Fruit fly (Drosophila melanogaster) whole organism, prepupa: Measurements from ENCODE around the gene CG13699.

Source experiments
- CG10669 ChIP-seq: fragments of 200-800 bp; sonication (Bioruptor generic); optimal IDR thresholded peaks from 3 replicates; lab custom pipeline; 2018; ENCODE audit warnings: missing biosample characterization, mild to moderate bottlenecking, missing genetic modification characterization, moderate library complexity
- CG11902 ChIP-seq: fragments of 200-800 bp; sonication (Bioruptor generic); optimal IDR thresholded peaks from 3 replicates; lab custom pipeline; 2016; ENCODE audit warnings: missing biosample characterization, missing genetic modification characterization
- CG15336 ChIP-seq: fragments of 200-800 bp; sonication (Bioruptor generic); IDR thresholded peaks from 2 replicates; pipeline ENCODE4 v1.3.6; 2022; ENCODE audit warnings: missing biosample characterization, missing genetic modification characterization
- CG1621 ChIP-seq: fragments of 200-800 bp; sonication (Bioruptor generic); optimal IDR thresholded peaks from 3 replicates; lab custom pipeline; 2018; ENCODE audit warnings: missing biosample characterization, mild to moderate bottlenecking, missing genetic modification characterization
- CG16779 ChIP-seq: fragments of 200-800 bp; sonication (Bioruptor generic); optimal IDR thresholded peaks from 3 replicates; lab custom pipeline; 2017; ENCODE audit warnings: missing biosample characterization, mild to moderate bottlenecking, missing genetic modification characterization
- CG3032 ChIP-seq: fragments of 200-800 bp; optimal IDR thresholded peaks from 2 replicates; lab custom pipeline; 2019; ENCODE audit warnings: missing biosample characterization, mild to moderate bottlenecking, missing genetic modification characterization, moderate library complexity
- CG31627 ChIP-seq: fragments of 200-800 bp; sonication (Bioruptor generic); optimal IDR thresholded peaks from 3 replicates; lab custom pipeline; 2016; ENCODE audit warnings: missing biosample characterization, missing genetic modification characterization
- CG3919 ChIP-seq: fragments of 200-800 bp; sonication (Bioruptor generic); optimal IDR thresholded peaks from 3 replicates; lab custom pipeline; 2016; ENCODE audit warnings: missing biosample characterization, missing genetic modification characterization
- CG4318 ChIP-seq: fragments of 200-800 bp; sonication (Bioruptor generic); optimal IDR thresholded peaks from 3 replicates; lab custom pipeline; 2017; ENCODE audit warnings: missing biosample characterization, mild to moderate bottlenecking, missing genetic modification characterization
- CG6163 ChIP-seq: fragments of 200-800 bp; sonication (Bioruptor generic); IDR thresholded peaks from 3 replicates; pipeline ENCODE4 v1.3.6; 2022; ENCODE audit warnings: missing biosample characterization, missing genetic modification characterization
- CG6276 ChIP-seq: fragments of 200-800 bp; sonication (Bioruptor generic); optimal IDR thresholded peaks from 2 replicates; lab custom pipeline; 2017; ENCODE audit warnings: missing biosample characterization, mild to moderate bottlenecking, missing genetic modification characterization
- CG6792 ChIP-seq: fragments of 200-800 bp; sonication (Bioruptor generic); optimal IDR thresholded peaks from 3 replicates; lab custom pipeline; 2016; ENCODE audit warnings: missing biosample characterization, missing genetic modification characterization
- CG6808 ChIP-seq: fragments of 200-800 bp; sonication (Bioruptor generic); optimal IDR thresholded peaks from 3 replicates; lab custom pipeline; 2017; ENCODE audit warnings: missing biosample characterization, missing genetic modification characterization, mild to moderate bottlenecking, moderate library complexity, missing genetic modification reagents
- CG6854 ChIP-seq: fragments of 200-800 bp; sonication (Bioruptor generic); optimal IDR thresholded peaks from 2 replicates; lab custom pipeline; 2017; ENCODE audit warnings: missing biosample characterization, mild to moderate bottlenecking, missing genetic modification characterization
- CG7368 ChIP-seq: fragments of 200-800 bp; sonication (Bioruptor generic); optimal IDR thresholded peaks from 3 replicates; lab custom pipeline; 2016; ENCODE audit warnings: missing biosample characterization, missing genetic modification characterization
- CG8319 ChIP-seq: fragments of 200-800 bp; sonication (Bioruptor generic); optimal IDR thresholded peaks from 3 replicates; lab custom pipeline; 2016; ENCODE audit warnings: missing biosample characterization, missing genetic modification characterization
- CG8632 ChIP-seq: fragments of 200-800 bp; sonication (Bioruptor generic); optimal IDR thresholded peaks from 3 replicates; lab custom pipeline; 2016; ENCODE audit warnings: missing biosample characterization, missing genetic modification characterization
- CG9139 ChIP-seq: fragments of 200-800 bp; sonication (Bioruptor generic); optimal IDR thresholded peaks from 3 replicates; lab custom pipeline; 2017; ENCODE audit warnings: missing biosample characterization, mild to moderate bottlenecking, missing genetic modification characterization
- Eip75B ChIP-seq: fragments of 200-800 bp; sonication (Bioruptor generic); optimal IDR thresholded peaks from 3 replicates; lab custom pipeline; 2016; ENCODE audit warnings: missing biosample characterization, missing genetic modification characterization
- Eip78C ChIP-seq: fragments of 200-800 bp; sonication (Bioruptor generic); peaks from one replicate; lab custom pipeline; 2016; ENCODE audit warnings: missing biosample characterization, missing genetic modification characterization
- Ets21C ChIP-seq: fragments of 200-800 bp; sonication (Bioruptor generic); optimal IDR thresholded peaks from 3 replicates; lab custom pipeline; 2016; ENCODE audit warnings: missing biosample characterization, missing genetic modification characterization
- Gug ChIP-seq: fragments of 200-800 bp; sonication (Bioruptor generic); IDR thresholded peaks from 2 replicates; pipeline ENCODE4 v1.3.6; 2022; ENCODE audit warnings: missing biosample characterization, missing genetic modification characterization
- Hr38 ChIP-seq: sonication (Bioruptor generic); optimal IDR thresholded peaks from 2 replicates; lab custom pipeline; 2016; ENCODE audit warnings: missing biosample characterization, missing genetic modification characterization
- Hr39 ChIP-seq: fragments of 200-800 bp; sonication (Bioruptor generic); optimal IDR thresholded peaks from 2 replicates; lab custom pipeline; 2016; ENCODE audit warnings: missing biosample characterization, missing genetic modification characterization
- Hr4 ChIP-seq: fragments of 200-800 bp; sonication (Bioruptor generic); optimal IDR thresholded peaks from 3 replicates; lab custom pipeline; 2016; ENCODE audit warnings: missing biosample characterization, missing genetic modification characterization
- OdsH ChIP-seq: fragments of 200-800 bp; sonication (Bioruptor generic); optimal IDR thresholded peaks from 3 replicates; lab custom pipeline; 2016; ENCODE audit warnings: missing biosample characterization, missing genetic modification characterization
- Smox ChIP-seq: fragments of 200-800 bp; sonication (Bioruptor generic); optimal IDR thresholded peaks from 3 replicates; lab custom pipeline; 2016; ENCODE audit warnings: missing biosample characterization, missing genetic modification characterization
- Sox102F ChIP-seq: fragments of 200-800 bp; sonication (Bioruptor generic); optimal IDR thresholded peaks from 2 replicates; lab custom pipeline; 2016; ENCODE audit warnings: missing biosample characterization, mild to moderate bottlenecking, missing genetic modification characterization
- Sox14 ChIP-seq: fragments of 200-800 bp; sonication (Bioruptor generic); optimal IDR thresholded peaks from 3 replicates; lab custom pipeline; 2016; ENCODE audit warnings: missing biosample characterization, missing genetic modification characterization
- achi ChIP-seq: fragments of 200-800 bp; sonication (Bioruptor generic); optimal IDR thresholded peaks from 3 replicates; lab custom pipeline; 2016; ENCODE audit warnings: missing biosample characterization, missing genetic modification characterization
- acj6 ChIP-seq: fragments of 200-800 bp; sonication (Bioruptor generic); optimal IDR thresholded peaks from 3 replicates; lab custom pipeline; 2016; ENCODE audit warnings: missing biosample characterization, missing genetic modification characterization
- dac ChIP-seq: fragments of 200-800 bp; sonication (Bioruptor generic); optimal IDR thresholded peaks from 2 replicates; lab custom pipeline; 2017; ENCODE audit warnings: missing biosample characterization, mild to moderate bottlenecking, missing genetic modification characterization
- dsx ChIP-seq: fragments of 200-800 bp; optimal IDR thresholded peaks from 3 replicates; lab custom pipeline; 2019; ENCODE audit warnings: missing biosample characterization, mild to moderate bottlenecking, missing genetic modification characterization, moderate library complexity; ENCODE audit not compliant: poor library complexity, severe bottlenecking
- esn ChIP-seq: fragments of 200-800 bp; sonication (Bioruptor generic); optimal IDR thresholded peaks from 2 replicates; lab custom pipeline; 2016; ENCODE audit warnings: missing biosample characterization, mild to moderate bottlenecking, missing genetic modification characterization, moderate library complexity
- fd85E ChIP-seq: fragments of 200-800 bp; sonication (Bioruptor generic); optimal IDR thresholded peaks from 3 replicates; lab custom pipeline; 2016; ENCODE audit warnings: missing biosample characterization, missing genetic modification characterization
- fkh ChIP-seq: fragments of 200-800 bp; sonication (Bioruptor generic); optimal IDR thresholded peaks from 3 replicates; lab custom pipeline; 2017; ENCODE audit warnings: missing biosample characterization, mild to moderate bottlenecking, missing genetic modification characterization, moderate library complexity
- net ChIP-seq: fragments of 200-800 bp; sonication (Bioruptor generic); optimal IDR thresholded peaks from 3 replicates; lab custom pipeline; 2016; ENCODE audit warnings: missing biosample characterization, missing genetic modification characterization
- pdm3 ChIP-seq: fragments of 200-800 bp; sonication (Bioruptor generic); optimal IDR thresholded peaks from 3 replicates; lab custom pipeline; 2016; ENCODE audit warnings: missing biosample characterization, missing genetic modification characterization
- ss ChIP-seq, 2 experiments: fragments of 200-800 bp; sonication (Bioruptor generic); optimal IDR thresholded peaks; 2 replicates in 1 of 2; 3 replicates in 1 of 2; lab custom pipeline; 2017 to 2018; ENCODE audit warnings: mild to moderate bottlenecking in 2 of 2, missing biosample characterization in 2 of 2, missing genetic modification characterization in 2 of 2, moderate library complexity in 1 of 2
- svp ChIP-seq: fragments of 200-800 bp; sonication (Bioruptor generic); peaks from one replicate; lab custom pipeline; 2016; ENCODE audit warnings: missing biosample characterization, missing genetic modification characterization
- topi ChIP-seq: fragments of 200-800 bp; sonication (Bioruptor generic); optimal IDR thresholded peaks from 3 replicates; lab custom pipeline; 2016; ENCODE audit warnings: missing biosample characterization, missing genetic modification characterization

The CG13699 gene

DNA sequence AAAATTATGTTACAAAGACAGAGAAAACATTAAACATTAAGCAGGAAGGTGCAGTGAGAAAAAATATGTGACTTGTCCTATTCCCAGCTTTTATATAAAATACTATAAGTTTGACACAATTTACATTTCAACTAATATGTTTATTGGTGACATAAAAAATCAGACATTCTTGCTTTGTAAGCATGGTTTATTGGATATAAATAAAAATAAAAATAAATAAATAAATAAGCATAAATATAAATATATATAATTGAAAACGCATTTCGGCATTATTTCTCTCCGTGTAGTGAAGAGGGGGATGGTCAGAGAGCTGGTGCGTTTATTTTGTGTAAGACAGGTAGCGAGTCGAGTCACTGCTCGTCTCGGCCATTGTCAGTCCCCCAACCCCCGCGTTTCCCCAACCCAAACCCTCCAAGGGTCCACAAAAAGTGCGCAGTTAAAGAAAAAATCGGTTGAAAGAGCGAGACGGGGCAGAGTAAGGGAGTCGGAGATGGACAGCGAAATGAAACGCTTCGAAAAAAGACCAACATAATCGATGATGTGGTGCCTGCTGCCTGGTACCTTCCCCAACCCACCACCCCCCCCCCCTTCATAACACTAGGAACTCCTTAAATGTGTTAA, 30.6 kb upstream of the CG13699 start (continued):
- TF ChIP-seq CG6276 (GFP tag; lab: Kevin White, UChicago) (no peak), Hr4 (GFP tag; lab: Kevin White, UChicago) (peak; percentile 19), esn (GFP tag; lab: Kevin White, UChicago) (peak; percentile 92), CG8632 (GFP tag; lab: Kevin White, UChicago) (peak; percentile 95), dsx (GFP tag; lab: Kevin White, UChicago) (peak; percentile 94), fd85E (GFP tag; lab: Kevin White, UChicago) (peak; percentile 48), Eip75B (GFP tag; lab: Kevin White, UChicago) (peak; percentile 71), svp (GFP tag; lab: Kevin White, UChicago) (peak; percentile 95), Sox102F (GFP tag; lab: Kevin White, UChicago) (peak; percentile 78)

DNA sequence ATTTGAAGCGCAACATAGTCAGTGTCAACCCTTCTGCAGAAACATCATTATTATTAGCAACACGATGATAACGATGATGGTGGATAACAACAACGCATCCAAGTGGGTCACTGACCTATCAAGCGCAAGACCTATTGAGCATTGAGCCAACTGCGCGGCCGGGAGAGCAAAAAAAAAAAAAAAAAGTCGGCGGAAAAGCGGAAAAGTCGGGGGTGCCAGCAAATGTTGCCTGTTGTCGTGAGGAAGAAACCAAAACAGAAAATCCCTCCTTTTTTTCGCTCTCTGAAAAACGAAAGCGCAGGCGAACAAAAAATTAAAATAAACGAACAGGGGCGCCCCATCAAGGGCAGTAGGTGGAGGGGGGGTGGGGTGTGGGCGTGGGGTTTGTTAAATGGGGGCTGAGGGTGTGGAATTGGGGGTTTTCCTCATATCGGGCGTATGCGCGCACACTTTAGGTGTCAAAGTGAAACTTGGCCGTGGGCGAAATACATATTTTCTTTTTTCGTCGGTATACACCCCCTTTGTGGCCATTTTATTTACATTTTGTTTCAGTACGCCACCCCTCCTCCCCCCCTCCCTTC, 29.3 kb upstream of the CG13699 start:
- TF ChIP-seq Eip78C (GFP tag; lab: Kevin White, UChicago), result peak; percentile 28
- TF ChIP-seq CG7368 (GFP tag; lab: Kevin White, UChicago), result peak; percentile 35
- no peak for TF ChIP-seq CG3032 (tag; lab: Kevin White, UChicago)
- no peak for TF ChIP-seq acj6 (GFP tag; lab: Kevin White, UChicago)
- TF ChIP-seq pdm3 (GFP tag; lab: Kevin White, UChicago), result no peak
- peak; percentile 4 for TF ChIP-seq CG6854 (GFP tag; lab: Kevin White, UChicago)
- no peak for TF ChIP-seq OdsH (GFP tag; lab: Kevin White, UChicago)
- TF ChIP-seq CG31627 (GFP tag; lab: Kevin White, UChicago), result no peak
- peak; percentile 30; the same call in 1 of the 2 replicates for TF ChIP-seq CG15336 (GFP tag; lab: Robert Waterston, UW)
- no peak for TF ChIP-seq fd85E (GFP tag; lab: Kevin White, UChicago)
- TF ChIP-seq dsx (GFP tag; lab: Kevin White, UChicago), result no peak
- no peak for TF ChIP-seq Smox (GFP tag; lab: Kevin White, UChicago)
- TF ChIP-seq CG6808, result peak; percentile 17
- TF ChIP-seq CG8319 (GFP tag; lab: Kevin White, UChicago), result no peak
- no peak for TF ChIP-seq Hr39
- TF ChIP-seq CG6163, result 0 out of 3 replicates have a peak, but pooled peaks have one; percentile 42

DNA sequence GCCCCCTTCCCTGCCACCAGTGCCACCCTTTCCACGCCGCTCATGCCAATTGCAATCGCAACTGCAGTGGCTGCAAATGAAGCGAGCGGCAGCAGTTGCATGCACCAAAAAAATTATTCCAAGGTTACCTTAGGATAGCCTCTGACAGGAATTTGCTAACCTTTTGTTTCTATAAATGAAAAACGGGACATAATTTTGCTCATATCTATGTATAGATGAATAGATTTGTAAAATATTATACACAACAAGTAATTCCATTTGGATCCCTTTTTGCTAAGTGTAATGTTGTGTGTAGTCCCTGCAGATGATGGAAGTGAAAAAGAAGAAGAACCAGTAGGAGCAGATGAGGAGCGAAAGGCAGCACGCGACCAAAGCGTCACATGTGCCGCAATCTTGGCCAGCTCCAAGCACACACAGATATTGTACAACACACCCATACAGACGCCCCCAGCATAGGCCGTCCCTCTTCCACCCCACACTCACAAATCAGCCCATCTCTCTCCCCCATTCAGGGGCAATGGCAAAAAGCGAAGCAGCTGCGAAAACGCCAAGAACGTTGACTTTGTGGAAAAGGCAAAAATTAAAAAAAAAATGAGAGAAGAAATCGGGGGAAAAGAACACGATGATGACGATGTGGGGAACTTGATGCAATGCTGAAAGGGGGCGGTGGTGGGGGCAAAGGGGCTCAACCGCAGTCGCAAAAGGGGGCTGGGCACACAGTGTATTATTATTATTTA, 28.3 kb upstream of the CG13699 start:
- peak; percentile 96 for TF ChIP-seq CG6792 (GFP tag; lab: Kevin White, UChicago)
- peak; percentile 98 for TF ChIP-seq esn (GFP tag; lab: Kevin White, UChicago)
- peak; percentile 86 to 91 for TF ChIP-seq ss (GFP tag; optimal IDR thresholded peaks at IDR 0.05; lab: Kevin White, UChicago)
- TF ChIP-seq fkh (GFP tag; lab: Kevin White, UChicago), result no peak
- TF ChIP-seq CG4318, result peak; percentile 80
- TF ChIP-seq Hr39, result peak; percentile 97
- peak; percentile 88 for TF ChIP-seq CG15336 (GFP tag; lab: Robert Waterston, UW)
- TF ChIP-seq Hr4 (GFP tag; lab: Kevin White, UChicago), result peak; percentile 81
- TF ChIP-seq acj6 (GFP tag; lab: Kevin White, UChicago), result peak; percentile 96
- TF ChIP-seq OdsH (GFP tag; lab: Kevin White, UChicago), result peak; percentile 95
- TF ChIP-seq CG1621 (tag; lab: Kevin White, UChicago), result peak; percentile 95
- peak; percentile 88 for TF ChIP-seq CG16779
- TF ChIP-seq Gug (GFP tag; lab: Robert Waterston, UW), result peak; percentile 86
- TF ChIP-seq Ets21C (GFP tag; lab: Kevin White, UChicago), result peak; percentile 94
- peak; percentile 90 for TF ChIP-seq CG6854 (GFP tag; lab: Kevin White, UChicago)
- peak; percentile 94 for TF ChIP-seq achi (GFP tag; lab: Kevin White, UChicago)
- peak; percentile 97 for TF ChIP-seq CG31627 (GFP tag; lab: Kevin White, UChicago)
- peak; percentile 91 for TF ChIP-seq CG8632 (GFP tag; lab: Kevin White, UChicago)
- TF ChIP-seq CG8319 (GFP tag; lab: Kevin White, UChicago), result peak; percentile 88
- peak; percentile 97 for TF ChIP-seq topi (GFP tag; lab: Kevin White, UChicago)
- TF ChIP-seq CG9139 (GFP tag; lab: Kevin White, UChicago), result peak; percentile 86
- TF ChIP-seq Hr38 (GFP tag; lab: Kevin White, UChicago), result no peak
- TF ChIP-seq Eip75B (GFP tag; lab: Kevin White, UChicago), result peak; percentile 97
- peak; percentile 98 for TF ChIP-seq Sox14 (GFP tag; lab: Kevin White, UChicago)
- TF ChIP-seq dsx (GFP tag; lab: Kevin White, UChicago), result peak; percentile 94
- TF ChIP-seq dac, result peak; percentile 69
- TF ChIP-seq CG6163, result peak; percentile 96
- TF ChIP-seq Smox (GFP tag; lab: Kevin White, UChicago), result peak; percentile 97
- TF ChIP-seq net, result peak; percentile 92
- peak; percentile 97 for TF ChIP-seq CG3919 (GFP tag; lab: Kevin White, UChicago)
- peak; percentile 87 for TF ChIP-seq CG11902
- peak; percentile 94 for TF ChIP-seq CG7368 (GFP tag; lab: Kevin White, UChicago)
- TF ChIP-seq CG10669 (GFP tag; lab: Kevin White, UChicago), result peak; percentile 94
- TF ChIP-seq CG6276 (GFP tag; lab: Kevin White, UChicago), result peak; percentile 73
